Worm (Caenorhabditis elegans) whole organism, L4 larva: ENCODE measurements around the gene pipp-4P.
A peak's percentile ranks its signal among the peaks of the same experiment; 100 is the strongest.

Source experiments
- D1046.2 ChIP-seq: fragments of 200-800 bp; sonication (Bioruptor generic); IDR thresholded peaks from 2 replicates; pipeline ENCODE4 v1.3.6; 2022; ENCODE audit warnings: missing genetic modification characterization, missing compliant biosample characterization
- F10B5.3 ChIP-seq: sonication (generic microtip); optimal IDR thresholded peaks from 2 replicates; lab custom pipeline; 2016; ENCODE audit warnings: mild to moderate bottlenecking, missing genetic modification characterization, missing compliant biosample characterization
- F26F4.8 ChIP-seq: fragments of 200-800 bp; sonication (Bioruptor generic); conservative IDR thresholded peaks from 2 replicates; pipeline ENCODE4 v1.3.6; 2022; ENCODE audit warnings: missing genetic modification characterization, missing compliant biosample characterization
- F49E8.2 ChIP-seq: sonication (generic microtip); optimal IDR thresholded peaks from 2 replicates; lab custom pipeline; 2016; ENCODE audit warnings: missing compliant biosample characterization, mild to moderate bottlenecking, missing genetic modification characterization, borderline replicate concordance
- T20F7.1 ChIP-seq: fragments of 200-800 bp; sonication (Bioruptor generic); optimal IDR thresholded peaks from 2 replicates; lab custom pipeline; 2018; ENCODE audit warnings: mild to moderate bottlenecking, missing genetic modification characterization, missing compliant biosample characterization
- T26A8.4 ChIP-seq: fragments of 200-800 bp; sonication (Bioruptor generic); IDR thresholded peaks from 2 replicates; pipeline ENCODE4 v1.3.6; 2022; ENCODE audit warnings: missing genetic modification characterization, missing compliant biosample characterization
- Y105C5A.15 ChIP-seq: fragments of 200-800 bp; sonication (Bioruptor generic); IDR thresholded peaks from 2 replicates; pipeline ENCODE4 v1.3.6; 2022; ENCODE audit warnings: missing genetic modification characterization, missing compliant biosample characterization
- Y5F2A.4 ChIP-seq: fragments of 200-800 bp; sonication (Bioruptor generic); optimal IDR thresholded peaks from 2 replicates; lab custom pipeline; 2018; ENCODE audit warnings: mild to moderate bottlenecking, missing genetic modification characterization, missing compliant biosample characterization
- Y75B8A.6 ChIP-seq: fragments of 200-800 bp; sonication (Bioruptor generic); IDR thresholded peaks from 2 replicates; pipeline ENCODE4 v1.3.6; 2022; ENCODE audit warnings: missing genetic modification reagents, missing genetic modification characterization, missing compliant biosample characterization
- ZK546.5 ChIP-seq, 2 experiments: sonication (generic microtip); optimal IDR thresholded peaks; 2 replicates each; lab custom pipeline; 2017; ENCODE audit warnings: missing biosample characterization in 2 of 2, missing genetic modification characterization in 2 of 2
- attf-4 ChIP-seq: sonication (generic microtip); optimal IDR thresholded peaks from 3 replicates; lab custom pipeline; 2017; ENCODE audit warnings: missing biosample characterization, missing genetic modification characterization
- ceh-20 ChIP-seq: fragments of 200-800 bp; sonication (Bioruptor generic); IDR thresholded peaks from 2 replicates; pipeline ENCODE4 v1.3.6; 2022; ENCODE audit warnings: missing genetic modification reagents, missing genetic modification characterization, missing compliant biosample characterization
- ceh-28 ChIP-seq: fragments of 150-350 bp; optimal IDR thresholded peaks from 2 replicates; lab custom pipeline; 2014; ENCODE audit warnings: missing biosample characterization, missing genetic modification reagents, missing genetic modification characterization
- ceh-44 ChIP-seq: fragments of 200-800 bp; sonication (Bioruptor generic); IDR thresholded peaks from 2 replicates; pipeline ENCODE4 v1.3.6; 2022; ENCODE audit warnings: missing genetic modification reagents, missing genetic modification characterization, missing compliant biosample characterization
- ceh-62 ChIP-seq: sonication (generic microtip); optimal IDR thresholded peaks from 2 replicates; lab custom pipeline; 2017; ENCODE audit warnings: missing biosample characterization, missing genetic modification characterization
- ceh-82 ChIP-seq: sonication (generic microtip); optimal IDR thresholded peaks from 2 replicates; lab custom pipeline; 2017; ENCODE audit warnings: missing biosample characterization, missing genetic modification characterization
- ces-1 ChIP-seq: fragments of 150-350 bp; sonication (generic microtip); optimal IDR thresholded peaks from 4 replicates; lab custom pipeline; 2014; ENCODE audit warnings: missing biosample characterization, missing genetic modification reagents, missing genetic modification characterization
- ctbp-1 ChIP-seq: fragments of 200-800 bp; sonication (Bioruptor generic); IDR thresholded peaks from 2 replicates; pipeline ENCODE4 v1.3.6; 2022; ENCODE audit warnings: missing genetic modification reagents, missing genetic modification characterization, missing compliant biosample characterization
- daf-12 ChIP-seq: fragments of 150-350 bp; optimal IDR thresholded peaks from 2 replicates; lab custom pipeline; 2014; ENCODE audit warnings: missing biosample characterization, missing genetic modification reagents, missing genetic modification characterization
- daf-16 ChIP-seq, 3 experiments: sonication (generic microtip); optimal IDR thresholded peaks; 2 replicates each; lab custom pipeline; 2016 to 2017; ENCODE audit warnings: missing genetic modification characterization in 3 of 3, missing genetic modification reagents in 3 of 3, mild to moderate bottlenecking in 2 of 3, missing compliant biosample characterization in 2 of 3, missing biosample characterization in 1 of 3, moderate library complexity in 1 of 3
- daf-19 ChIP-seq: fragments of 200-800 bp; sonication (Bioruptor generic); conservative IDR thresholded peaks from 2 replicates; pipeline ENCODE4 v1.3.6; 2022; ENCODE audit warnings: missing genetic modification characterization, missing compliant biosample characterization
- daf-8 ChIP-seq: fragments of 200-800 bp; sonication (Bioruptor generic); IDR thresholded peaks from 2 replicates; pipeline ENCODE4 v1.3.6; 2022; ENCODE audit warnings: missing genetic modification characterization, missing compliant biosample characterization
- dpl-1 ChIP-seq: fragments of 150-350 bp; optimal IDR thresholded peaks from 2 replicates; lab custom pipeline; 2014; ENCODE audit warnings: missing biosample characterization, missing genetic modification reagents, missing genetic modification characterization
- lin-1 ChIP-seq: fragments of 200-800 bp; sonication (Bioruptor generic); IDR thresholded peaks from 2 replicates; pipeline ENCODE4 v1.3.6; 2022; ENCODE audit warnings: missing genetic modification reagents, missing genetic modification characterization, missing compliant biosample characterization
- lin-29 ChIP-seq: fragments of 200-800 bp; sonication (Bioruptor generic); IDR thresholded peaks from 2 replicates; pipeline ENCODE4 v1.3.6; 2022; ENCODE audit warnings: missing genetic modification reagents, missing genetic modification characterization, missing compliant biosample characterization
- lin-38 ChIP-seq: fragments of 200-800 bp; sonication (Bioruptor generic); IDR thresholded peaks from 2 replicates; pipeline ENCODE4 v1.3.6; 2022; ENCODE audit warnings: missing genetic modification reagents, missing genetic modification characterization, missing compliant biosample characterization
- lir-3 ChIP-seq: sonication (generic microtip); optimal IDR thresholded peaks from 2 replicates; lab custom pipeline; 2016; ENCODE audit warnings: mild to moderate bottlenecking, missing genetic modification characterization, missing compliant biosample characterization
- lsy-2 ChIP-seq, 2 experiments: fragments of 150-350 bp in 1 of 2; sonication (generic microtip) in 1 of 2; optimal IDR thresholded peaks; 2 replicates each; lab custom pipeline; 2014 to 2017; ENCODE audit warnings: missing biosample characterization in 2 of 2, missing genetic modification characterization in 2 of 2
- madf-5 ChIP-seq, 2 experiments: fragments of 200-800 bp; sonication (Bioruptor generic); IDR thresholded peaks; 2 replicates each; pipeline ENCODE4 v1.3.6; 2022; ENCODE audit warnings: missing compliant biosample characterization in 2 of 2, missing genetic modification characterization in 2 of 2
- madf-9 ChIP-seq: fragments of 200-800 bp; sonication (Bioruptor generic); conservative IDR thresholded peaks from 2 replicates; pipeline ENCODE4 v1.3.6; 2022; ENCODE audit warnings: missing genetic modification reagents, missing genetic modification characterization, missing compliant biosample characterization
- mdt-29 ChIP-seq: fragments of 200-800 bp; sonication (Bioruptor generic); IDR thresholded peaks from 2 replicates; pipeline ENCODE4 v1.3.6; 2022; ENCODE audit warnings: missing genetic modification reagents, missing genetic modification characterization, missing compliant biosample characterization
- mep-1 ChIP-seq: fragments of 150-350 bp; sonication (generic microtip); optimal IDR thresholded peaks from 3 replicates; lab custom pipeline; 2014; ENCODE audit warnings: missing biosample characterization, missing genetic modification characterization
- mxl-3 ChIP-seq: fragments of 200-800 bp; sonication (Bioruptor generic); optimal IDR thresholded peaks from 2 replicates; lab custom pipeline; 2018; ENCODE audit warnings: mild to moderate bottlenecking, missing genetic modification characterization, missing compliant biosample characterization
- nhr-42 ChIP-seq: fragments of 200-800 bp; sonication (Bioruptor generic); IDR thresholded peaks from 2 replicates; pipeline ENCODE4 v1.3.6; 2022; ENCODE audit warnings: missing genetic modification characterization, missing compliant biosample characterization
- nhr-6 ChIP-seq: fragments of 150-350 bp; optimal IDR thresholded peaks from 2 replicates; lab custom pipeline; 2014; ENCODE audit warnings: missing biosample characterization, missing genetic modification characterization
- nhr-77 ChIP-seq: fragments of 150-350 bp; optimal IDR thresholded peaks from 2 replicates; lab custom pipeline; 2014; ENCODE audit warnings: missing biosample characterization, missing genetic modification characterization
- pha-4 ChIP-seq, 2 experiments: fragments of 150-350 bp in 1 of 2; fragments of 200-800 bp in 1 of 2; sonication (Bioruptor generic) in 1 of 2; IDR thresholded peaks in 1 of 2; optimal IDR thresholded peaks in 1 of 2; 2 replicates each; pipeline versions ENCODE4 v1.3.6 to Lab custom; 2014 to 2022; ENCODE audit warnings: missing genetic modification characterization in 2 of 2, missing genetic modification reagents in 2 of 2, missing biosample characterization in 1 of 2, missing compliant biosample characterization in 1 of 2
- saeg-2 ChIP-seq: fragments of 200-800 bp; sonication (Bioruptor generic); IDR thresholded peaks from 2 replicates; pipeline ENCODE4 v1.3.6; 2022; ENCODE audit warnings: missing genetic modification reagents, missing genetic modification characterization, missing compliant biosample characterization
- sdz-12 ChIP-seq: fragments of 200-800 bp; sonication (Bioruptor generic); optimal IDR thresholded peaks from 2 replicates; lab custom pipeline; 2018; ENCODE audit warnings: mild to moderate bottlenecking, missing genetic modification characterization, missing compliant biosample characterization
- set-16 ChIP-seq: fragments of 200-800 bp; sonication (Bioruptor generic); IDR thresholded peaks from 2 replicates; pipeline ENCODE4 v1.3.6; 2022; ENCODE audit warnings: missing genetic modification reagents, missing genetic modification characterization, missing compliant biosample characterization
- snpc-4 ChIP-seq: fragments of 150-350 bp; optimal IDR thresholded peaks from 2 replicates; lab custom pipeline; 2014; ENCODE audit warnings: missing biosample characterization, missing genetic modification characterization
- tra-1 ChIP-seq: fragments of 200-800 bp; sonication (Bioruptor generic); IDR thresholded peaks from 2 replicates; pipeline ENCODE4 v1.3.6; 2022; ENCODE audit warnings: missing genetic modification reagents, missing genetic modification characterization, missing compliant biosample characterization
- unc-39 ChIP-seq: sonication (generic microtip); optimal IDR thresholded peaks from 2 replicates; lab custom pipeline; 2017; ENCODE audit warnings: missing biosample characterization, missing genetic modification characterization
- unc-62 ChIP-seq, 3 experiments: fragments of 150-350 bp in 1 of 3; sonication (generic microtip); optimal IDR thresholded peaks in 2 of 3; peaks in 1 of 3; 1 replicate in 1 of 3; 2 replicates in 2 of 3; lab custom pipeline; 2014 to 2017; ENCODE audit warnings: missing biosample characterization in 3 of 3, missing genetic modification characterization in 3 of 3, missing genetic modification reagents in 3 of 3, missing genotype in 1 of 3
- vab-7 ChIP-seq: fragments of 200-800 bp; sonication (Bioruptor generic); IDR thresholded peaks from 2 replicates; pipeline ENCODE4 v1.3.6; 2022; ENCODE audit warnings: missing genetic modification reagents, missing genetic modification characterization, missing compliant biosample characterization
- zip-11 ChIP-seq: fragments of 200-800 bp; sonication (Bioruptor generic); IDR thresholded peaks from 2 replicates; pipeline ENCODE4 v1.3.6; 2022; ENCODE audit warnings: missing genetic modification characterization, missing compliant biosample characterization
- ztf-11 ChIP-seq: fragments of 150-350 bp; optimal IDR thresholded peaks from 2 replicates; lab custom pipeline; 2014; ENCODE audit warnings: missing biosample characterization, missing genetic modification characterization

pipp-4P gene

DNA sequence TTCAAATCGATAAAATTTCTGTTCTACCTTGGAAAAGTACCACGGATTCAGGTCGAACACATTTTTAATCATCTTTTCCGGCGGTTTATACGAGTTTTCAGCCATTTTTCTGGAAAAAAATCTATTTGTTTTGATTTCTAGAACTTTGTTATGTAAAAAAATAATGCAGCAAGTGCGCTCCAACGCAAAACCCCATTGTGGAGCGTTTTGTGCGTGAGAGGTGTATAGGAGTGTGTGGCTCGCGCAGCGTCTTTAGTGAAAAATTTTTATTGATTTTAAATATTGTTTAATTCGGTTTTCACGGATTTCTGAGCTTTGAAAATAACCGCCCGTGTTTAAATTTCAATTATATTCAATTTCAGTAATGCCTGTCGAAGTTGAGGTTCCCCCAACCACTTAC, 33.2 kb upstream of the pipp-4P start, which contains the start of gene Y71H2AM.20 (continued):
- TF ChIP-seq vab-7 (GFP tag; lab: Robert Waterston, UW) (peak; percentile 88), madf-9 (GFP tag; lab: Robert Waterston, UW) (peak; percentile 81), mep-1 (tag; lab: Kevin White, UChicago) (peak; percentile 99), daf-12 (tag; lab: Kevin White, UChicago) (no peak), ZK546.5 (tag; optimal IDR thresholded peaks at IDR 0.05; lab: Kevin White, UChicago) (peak in 1 of 2 experiments; percentile 70), pha-4 (GFP tag; IDR thresholded peaks at IDR 0.05; lab: Robert Waterston, UW) (peak; percentile 77; the same call in 1 of the 2 replicates), pha-4 (tag; optimal IDR thresholded peaks at IDR 0.05; lab: Kevin White, UChicago) (peak; percentile 98), ceh-20 (GFP tag; lab: Robert Waterston, UW) (peak; percentile 80), dpl-1 (GFP tag; lab: Kevin White, UChicago) (peak; percentile 92), lsy-2 (tag; optimal IDR thresholded peaks at IDR 0.05; lab: Kevin White, UChicago) (peak; percentile 95 to 98), nhr-42 (peak; percentile 85), ztf-11 (tag; lab: Kevin White, UChicago) (no peak), mxl-3 (GFP tag; lab: Kevin White, UChicago) (peak; percentile 69), set-16 (GFP tag; lab: Robert Waterston, UW) (no peak), Y5F2A.4 (GFP tag; lab: Kevin White, UChicago) (no peak), unc-39 (tag; lab: Kevin White, UChicago) (no peak), madf-5 (GFP tag; IDR thresholded peaks at IDR 0.05; lab: Robert Waterston, UW) (no peak), F10B5.3 (tag; lab: Kevin White, UChicago) (no peak), D1046.2 (peak; percentile 69; the same call in 1 of the 2 replicates), ces-1 (peak; percentile 76), mdt-29 (peak; percentile 55), nhr-77 (peak; percentile 98), daf-8 (GFP tag; lab: Robert Waterston, UW) (no peak), T20F7.1 (GFP tag; lab: Kevin White, UChicago) (peak; percentile 91), unc-62 (GFP tag; optimal IDR thresholded peaks at IDR 0.05 in 1 of 2; lab: Kevin White, UChicago) (peak in 1 of 2 experiments; percentile 97), unc-62 (tag; optimal IDR thresholded peaks at IDR 0.05; lab: Kevin White, UChicago) (no peak), saeg-2 (GFP tag; lab: Robert Waterston, UW) (0 out of 2 replicates have a peak, but pooled peaks have one; percentile 49), snpc-4 (peak; percentile 44), zip-11 (no peak), daf-16 (GFP tag; optimal IDR thresholded peaks at IDR 0.05; lab: Kevin White, UChicago) (peak in 1 of 2 experiments; percentile 75), daf-16 (tag; optimal IDR thresholded peaks at IDR 0.05; lab: Kevin White, UChicago) (peak; percentile 76)
- TF ChIP-seq, all 104 proteins: peak for 68

DNA sequence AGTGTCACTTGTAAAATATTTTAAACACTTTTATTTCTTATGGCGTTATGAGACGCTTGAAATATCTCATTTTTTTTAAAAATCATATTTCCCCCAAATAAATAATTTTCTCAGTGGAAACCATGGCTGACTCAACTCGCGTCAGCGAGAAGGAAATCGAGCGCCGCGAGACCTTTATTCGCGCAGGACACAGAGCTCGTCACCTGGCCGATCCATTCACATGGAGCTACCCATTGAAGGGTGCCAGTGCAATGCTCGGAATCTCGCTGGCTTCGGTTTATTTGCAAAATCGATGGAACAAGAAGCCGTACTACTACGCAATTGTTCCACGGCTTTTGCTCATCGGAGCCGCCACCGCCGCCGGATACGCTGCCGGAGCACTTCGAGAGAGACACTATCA, 32.3 kb upstream of the pipp-4P start, which contains the start of gene nduc-2:
TSS of gene nduc-2 (plus strand) at position 113 of the 400 bp plus-strand sequence.
- TF ChIP-seq F26F4.8 (GFP tag; lab: Robert Waterston, UW) (0 out of 2 replicates have a peak, but pooled peaks have one; percentile 23), ceh-62 (tag; lab: Kevin White, UChicago) (no peak), T26A8.4 (GFP tag; lab: Robert Waterston, UW) (peak; percentile 44; the same call in 1 of the 2 replicates), F49E8.2 (tag; lab: Kevin White, UChicago) (no peak), set-16 (GFP tag; lab: Robert Waterston, UW) (peak; percentile 62), ceh-28 (tag; lab: Kevin White, UChicago) (no peak), nhr-6 (tag; lab: Kevin White, UChicago) (no peak), lin-1 (0 out of 2 replicates have a peak, but pooled peaks have one; percentile 7), sdz-12 (no peak), ceh-82 (tag; lab: Kevin White, UChicago) (no peak), daf-12 (tag; lab: Kevin White, UChicago) (no peak), lin-29 (GFP tag; lab: Robert Waterston, UW) (0 out of 2 replicates have a peak, but pooled peaks have one; percentile 13), daf-19 (GFP tag; lab: Robert Waterston, UW) (no peak), attf-4 (tag; lab: Kevin White, UChicago) (no peak), pha-4 (GFP tag; IDR thresholded peaks at IDR 0.05; lab: Robert Waterston, UW) (peak; percentile 28; the same call in 1 of the 2 replicates), pha-4 (tag; optimal IDR thresholded peaks at IDR 0.05; lab: Kevin White, UChicago) (no peak), Y75B8A.6 (GFP tag; lab: Robert Waterston, UW) (0 out of 2 replicates have a peak, but pooled peaks have one; percentile 15), Y105C5A.15 (GFP tag; lab: Robert Waterston, UW) (peak; percentile 66; the same call in 1 of the 2 replicates), tra-1 (no peak), lir-3 (tag; lab: Kevin White, UChicago) (no peak), unc-62 (GFP tag; optimal IDR thresholded peaks at IDR 0.05 in 1 of 2; lab: Kevin White, UChicago) (peak in 1 of 2 experiments; percentile 13), unc-62 (tag; optimal IDR thresholded peaks at IDR 0.05; lab: Kevin White, UChicago) (no peak), unc-39 (tag; lab: Kevin White, UChicago) (no peak), ctbp-1 (GFP tag; lab: Robert Waterston, UW) (no peak), lin-38 (GFP tag; lab: Robert Waterston, UW) (peak; percentile 67), dpl-1 (GFP tag; lab: Kevin White, UChicago) (no peak), ceh-44 (no peak)
